Worm (Caenorhabditis elegans) whole organism, L4 larva: ENCODE data around the gene sid-5.

Source experiments
- R02D3.7 ChIP-seq: fragments of 150-350 bp; sonication (generic microtip); optimal IDR thresholded peaks from 3 replicates; lab custom pipeline; 2014; ENCODE audit warnings: missing biosample characterization, missing genetic modification characterization
- T26A8.4 ChIP-seq: fragments of 200-800 bp; sonication (Bioruptor generic); IDR thresholded peaks from 2 replicates; pipeline ENCODE4 v1.3.6; 2022; ENCODE audit warnings: missing genetic modification characterization, missing compliant biosample characterization
- Y105C5A.15 ChIP-seq: fragments of 200-800 bp; sonication (Bioruptor generic); IDR thresholded peaks from 2 replicates; pipeline ENCODE4 v1.3.6; 2022; ENCODE audit warnings: missing genetic modification characterization, missing compliant biosample characterization
- Y5F2A.4 ChIP-seq: fragments of 200-800 bp; sonication (Bioruptor generic); optimal IDR thresholded peaks from 2 replicates; lab custom pipeline; 2018; ENCODE audit warnings: mild to moderate bottlenecking, missing genetic modification characterization, missing compliant biosample characterization
- ZK337.2 ChIP-seq: fragments of 200-800 bp; sonication (Bioruptor generic); IDR thresholded peaks from 2 replicates; pipeline ENCODE4 v1.3.6; 2022; ENCODE audit warnings: missing genetic modification reagents, missing genetic modification characterization, missing compliant biosample characterization
- aha-1 ChIP-seq: fragments of 150-350 bp; peaks from one replicate; lab custom pipeline; 2014; ENCODE audit warnings: missing biosample characterization, missing genetic modification characterization
- aly-2 ChIP-seq: sonication (generic microtip); optimal IDR thresholded peaks from 2 replicates; lab custom pipeline; 2018; ENCODE audit warnings: missing biosample characterization, missing genetic modification characterization
- ceh-82 ChIP-seq: sonication (generic microtip); optimal IDR thresholded peaks from 2 replicates; lab custom pipeline; 2017; ENCODE audit warnings: missing biosample characterization, missing genetic modification characterization
- daf-16 ChIP-seq, 3 experiments: sonication (generic microtip); optimal IDR thresholded peaks; 2 replicates each; lab custom pipeline; 2016 to 2017; ENCODE audit warnings: missing genetic modification characterization in 3 of 3, missing genetic modification reagents in 3 of 3, mild to moderate bottlenecking in 2 of 3, missing compliant biosample characterization in 2 of 3, missing biosample characterization in 1 of 3, moderate library complexity in 1 of 3
- dmd-6 ChIP-seq: fragments of 200-800 bp; sonication (Bioruptor generic); IDR thresholded peaks from 2 replicates; pipeline ENCODE4 v1.3.6; 2022; ENCODE audit warnings: missing genetic modification reagents, missing genetic modification characterization, missing compliant biosample characterization
- egl-27 ChIP-seq: sonication (generic microtip); optimal IDR thresholded peaks from 3 replicates; lab custom pipeline; 2017; ENCODE audit warnings: missing biosample characterization, missing genetic modification reagents, missing genetic modification characterization
- egl-43 ChIP-seq: fragments of 200-800 bp; sonication (Bioruptor generic); IDR thresholded peaks from 2 replicates; pipeline ENCODE4 v1.3.6; 2022; ENCODE audit warnings: missing genetic modification reagents, missing genetic modification characterization, missing compliant biosample characterization
- fkh-10 ChIP-seq: fragments of 150-350 bp; optimal IDR thresholded peaks from 2 replicates; lab custom pipeline; 2014; ENCODE audit warnings: missing biosample characterization, missing genetic modification reagents, missing genetic modification characterization
- fos-1 ChIP-seq: fragments of 150-350 bp; optimal IDR thresholded peaks from 2 replicates; lab custom pipeline; 2014; ENCODE audit warnings: missing biosample characterization, missing genetic modification characterization
- hlh-11 ChIP-seq: fragments of 200-800 bp; sonication (Bioruptor generic); optimal IDR thresholded peaks from 2 replicates; lab custom pipeline; 2018; ENCODE audit warnings: mild to moderate bottlenecking, missing genetic modification characterization, missing compliant biosample characterization
- hlh-30 ChIP-seq: sonication (generic microtip); optimal IDR thresholded peaks from 2 replicates; lab custom pipeline; 2017; ENCODE audit warnings: antibody characterized with exemption, mild to moderate bottlenecking, missing genetic modification characterization, missing compliant biosample characterization; ENCODE audit not compliant: insufficient read depth
- lin-15B ChIP-seq: fragments of 150-350 bp; sonication (generic microtip); optimal IDR thresholded peaks from 3 replicates; lab custom pipeline; 2014; ENCODE audit warnings: missing biosample characterization, missing genetic modification characterization
- lin-38 ChIP-seq: fragments of 200-800 bp; sonication (Bioruptor generic); IDR thresholded peaks from 2 replicates; pipeline ENCODE4 v1.3.6; 2022; ENCODE audit warnings: missing genetic modification reagents, missing genetic modification characterization, missing compliant biosample characterization
- lin-39 ChIP-seq: fragments of 150-350 bp; optimal IDR thresholded peaks from 2 replicates; lab custom pipeline; 2014; ENCODE audit warnings: missing biosample characterization, missing genetic modification reagents, missing genetic modification characterization
- madf-5 ChIP-seq, 2 experiments: fragments of 200-800 bp; sonication (Bioruptor generic); IDR thresholded peaks; 2 replicates each; pipeline ENCODE4 v1.3.6; 2022; ENCODE audit warnings: missing compliant biosample characterization in 2 of 2, missing genetic modification characterization in 2 of 2
- mep-1 ChIP-seq: fragments of 150-350 bp; sonication (generic microtip); optimal IDR thresholded peaks from 3 replicates; lab custom pipeline; 2014; ENCODE audit warnings: missing biosample characterization, missing genetic modification characterization
- mxl-3 ChIP-seq: fragments of 200-800 bp; sonication (Bioruptor generic); optimal IDR thresholded peaks from 2 replicates; lab custom pipeline; 2018; ENCODE audit warnings: mild to moderate bottlenecking, missing genetic modification characterization, missing compliant biosample characterization
- nhr-102 ChIP-seq: sonication (generic microtip); optimal IDR thresholded peaks from 2 replicates; lab custom pipeline; 2016; ENCODE audit warnings: mild to moderate bottlenecking, missing genetic modification characterization, moderate library complexity, missing compliant biosample characterization
- nhr-237 ChIP-seq: sonication (generic microtip); optimal IDR thresholded peaks from 2 replicates; lab custom pipeline; 2017; ENCODE audit warnings: missing biosample characterization, missing genetic modification characterization
- nhr-28 ChIP-seq: fragments of 150-350 bp; optimal IDR thresholded peaks from 2 replicates; lab custom pipeline; 2014; ENCODE audit warnings: missing biosample characterization, missing genetic modification characterization
- nhr-41 ChIP-seq: fragments of 200-800 bp; sonication (Bioruptor generic); IDR thresholded peaks from 2 replicates; pipeline ENCODE4 v1.3.6; 2022; ENCODE audit warnings: missing genetic modification reagents, missing genetic modification characterization, missing compliant biosample characterization
- pha-4 ChIP-seq, 2 experiments: fragments of 150-350 bp in 1 of 2; fragments of 200-800 bp in 1 of 2; sonication (Bioruptor generic) in 1 of 2; IDR thresholded peaks in 1 of 2; optimal IDR thresholded peaks in 1 of 2; 2 replicates each; pipeline versions ENCODE4 v1.3.6 to Lab custom; 2014 to 2022; ENCODE audit warnings: missing genetic modification characterization in 2 of 2, missing genetic modification reagents in 2 of 2, missing biosample characterization in 1 of 2, missing compliant biosample characterization in 1 of 2
- pqm-1 ChIP-seq: sonication (generic microtip); optimal IDR thresholded peaks from 2 replicates; lab custom pipeline; 2017; ENCODE audit warnings: missing biosample characterization, missing genetic modification characterization
- rbr-2 ChIP-seq: sonication (generic microtip); optimal IDR thresholded peaks from 2 replicates; lab custom pipeline; 2016; ENCODE audit warnings: missing genotype, missing genetic modification characterization, missing compliant biosample characterization
- saeg-2 ChIP-seq: fragments of 200-800 bp; sonication (Bioruptor generic); IDR thresholded peaks from 2 replicates; pipeline ENCODE4 v1.3.6; 2022; ENCODE audit warnings: missing genetic modification reagents, missing genetic modification characterization, missing compliant biosample characterization
- sdz-12 ChIP-seq: fragments of 200-800 bp; sonication (Bioruptor generic); optimal IDR thresholded peaks from 2 replicates; lab custom pipeline; 2018; ENCODE audit warnings: mild to moderate bottlenecking, missing genetic modification characterization, missing compliant biosample characterization
- set-16 ChIP-seq: fragments of 200-800 bp; sonication (Bioruptor generic); IDR thresholded peaks from 2 replicates; pipeline ENCODE4 v1.3.6; 2022; ENCODE audit warnings: missing genetic modification reagents, missing genetic modification characterization, missing compliant biosample characterization
- skn-1 ChIP-seq: fragments of 150-350 bp; optimal IDR thresholded peaks from 2 replicates; lab custom pipeline; 2014; ENCODE audit warnings: missing biosample characterization, missing genetic modification characterization
- snpc-1.2 ChIP-seq: fragments of 200-800 bp; sonication (Bioruptor generic); IDR thresholded peaks from 2 replicates; pipeline ENCODE4 v1.3.6; 2022; ENCODE audit warnings: missing genetic modification reagents, missing genetic modification characterization, missing compliant biosample characterization
- snpc-4 ChIP-seq: fragments of 150-350 bp; optimal IDR thresholded peaks from 2 replicates; lab custom pipeline; 2014; ENCODE audit warnings: missing biosample characterization, missing genetic modification characterization
- spr-1 ChIP-seq: sonication (generic microtip); optimal IDR thresholded peaks from 2 replicates; lab custom pipeline; 2016; ENCODE audit warnings: mild to moderate bottlenecking, missing genetic modification characterization, missing compliant biosample characterization
- spr-3 ChIP-seq: fragments of 200-800 bp; sonication (Bioruptor generic); optimal IDR thresholded peaks from 2 replicates; lab custom pipeline; 2018; ENCODE audit warnings: mild to moderate bottlenecking, missing genetic modification characterization, missing compliant biosample characterization
- tag-97 ChIP-seq: fragments of 200-800 bp; sonication (Bioruptor generic); IDR thresholded peaks from 2 replicates; pipeline ENCODE4 v1.3.6; 2022; ENCODE audit warnings: missing genetic modification characterization, missing compliant biosample characterization
- unc-39 ChIP-seq: sonication (generic microtip); optimal IDR thresholded peaks from 2 replicates; lab custom pipeline; 2017; ENCODE audit warnings: missing biosample characterization, missing genetic modification characterization
- unc-62 ChIP-seq, 3 experiments: fragments of 150-350 bp in 1 of 3; sonication (generic microtip); optimal IDR thresholded peaks in 2 of 3; peaks in 1 of 3; 1 replicate in 1 of 3; 2 replicates in 2 of 3; lab custom pipeline; 2014 to 2017; ENCODE audit warnings: missing biosample characterization in 3 of 3, missing genetic modification characterization in 3 of 3, missing genetic modification reagents in 3 of 3, missing genotype in 1 of 3
- vab-7 ChIP-seq: fragments of 200-800 bp; sonication (Bioruptor generic); IDR thresholded peaks from 2 replicates; pipeline ENCODE4 v1.3.6; 2022; ENCODE audit warnings: missing genetic modification reagents, missing genetic modification characterization, missing compliant biosample characterization
- zag-1 ChIP-seq: fragments of 150-350 bp; optimal IDR thresholded peaks from 2 replicates; lab custom pipeline; 2014; ENCODE audit warnings: missing biosample characterization, missing genetic modification characterization
- zip-2 ChIP-seq: fragments of 150-350 bp; optimal IDR thresholded peaks from 2 replicates; lab custom pipeline; 2014; ENCODE audit warnings: missing biosample characterization, missing genetic modification characterization

The sid-5 gene

DNA sequence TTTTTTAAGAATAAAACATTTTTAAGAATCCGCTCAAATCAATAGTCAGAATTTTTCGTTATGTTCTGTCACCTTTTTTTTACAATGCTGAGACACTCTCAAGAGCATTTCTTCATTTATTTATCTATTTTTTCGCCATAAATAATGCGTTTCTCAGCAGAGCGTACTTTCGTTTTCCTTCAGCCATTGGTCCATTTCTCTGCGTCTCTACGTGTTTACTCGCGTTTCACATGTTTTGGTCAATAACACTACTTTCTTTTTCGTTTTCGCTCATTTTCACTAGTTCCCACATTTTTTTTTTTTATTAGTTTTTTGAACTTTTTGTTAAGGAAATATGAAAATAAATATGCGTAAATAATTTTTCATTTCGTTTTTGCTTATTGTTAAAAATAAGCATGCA is 29.9 kb downstream of the sid-5 start (continued):
- TF ChIP-seq fkh-10 (GFP tag; lab: Kevin White, UChicago): no peak
- no peak for TF ChIP-seq egl-27 (tag; lab: Kevin White, UChicago)
- TF ChIP-seq ceh-82 (tag; lab: Kevin White, UChicago): no peak
- no peak for TF ChIP-seq snpc-1.2 (GFP tag; lab: Robert Waterston, UW)
- no peak for TF ChIP-seq zag-1 (tag; lab: Kevin White, UChicago)
- TF ChIP-seq R02D3.7 (tag; lab: Kevin White, UChicago): no peak
- TF ChIP-seq nhr-28 (tag; lab: Kevin White, UChicago): peak; percentile 47
- TF ChIP-seq zip-2 (tag; lab: Kevin White, UChicago): no peak
- TF ChIP-seq hlh-11 (tag; lab: Kevin White, UChicago): peak; percentile 40
- peak; percentile 78 for TF ChIP-seq aha-1 (tag; lab: Kevin White, UChicago)
- no peak for TF ChIP-seq unc-39 (tag; lab: Kevin White, UChicago)
- no peak for TF ChIP-seq pqm-1 (tag; lab: Kevin White, UChicago)
- TF ChIP-seq lin-15B (tag; lab: Kevin White, UChicago): no peak
- TF ChIP-seq vab-7 (GFP tag; lab: Robert Waterston, UW): no peak
- peak in 1 of 2 experiments; percentile 85 for TF ChIP-seq daf-16 (GFP tag; optimal IDR thresholded peaks at IDR 0.05; lab: Kevin White, UChicago)
- peak; percentile 96 for TF ChIP-seq daf-16 (tag; optimal IDR thresholded peaks at IDR 0.05; lab: Kevin White, UChicago)
- no peak for TF ChIP-seq pha-4 (GFP tag; IDR thresholded peaks at IDR 0.05; lab: Robert Waterston, UW)
- TF ChIP-seq pha-4 (tag; optimal IDR thresholded peaks at IDR 0.05; lab: Kevin White, UChicago): peak; percentile 74
- TF ChIP-seq set-16 (GFP tag; lab: Robert Waterston, UW): no peak
- TF ChIP-seq rbr-2 (tag; lab: Kevin White, UChicago): peak; percentile 9
- TF ChIP-seq hlh-30 (tag; lab: Kevin White, UChicago): peak; percentile 72
- TF ChIP-seq spr-3 (GFP tag; lab: Kevin White, UChicago): no peak
- TF ChIP-seq nhr-237 (tag; lab: Kevin White, UChicago): no peak
- no peak for TF ChIP-seq egl-43 (GFP tag; lab: Robert Waterston, UW)
- TF ChIP-seq lin-38 (GFP tag; lab: Robert Waterston, UW): no peak
- TF ChIP-seq fos-1 (tag; lab: Kevin White, UChicago): no peak
- no peak for TF ChIP-seq sdz-12 (GFP tag; lab: Kevin White, UChicago)
- TF ChIP-seq Y105C5A.15 (GFP tag; lab: Robert Waterston, UW): no peak
- no peak for TF ChIP-seq T26A8.4
- TF ChIP-seq mep-1 (tag; lab: Kevin White, UChicago): peak; percentile 51
- TF ChIP-seq spr-1 (tag; lab: Kevin White, UChicago): no peak
- no peak for TF ChIP-seq nhr-102
- no peak for TF ChIP-seq Y5F2A.4 (GFP tag; lab: Kevin White, UChicago)
- TF ChIP-seq saeg-2 (GFP tag; lab: Robert Waterston, UW): no peak
- TF ChIP-seq ZK337.2 (GFP tag; lab: Robert Waterston, UW): no peak
- no peak for TF ChIP-seq snpc-4 (tag; lab: Kevin White, UChicago)
- no peak for TF ChIP-seq tag-97 (GFP tag; lab: Robert Waterston, UW)
- TF ChIP-seq mxl-3 (GFP tag; lab: Kevin White, UChicago): no peak
- TF ChIP-seq lin-39: no peak
- TF ChIP-seq madf-5 (GFP tag; IDR thresholded peaks at IDR 0.05; lab: Robert Waterston, UW): no peak
- TF ChIP-seq unc-62 (GFP tag; optimal IDR thresholded peaks at IDR 0.05 in 1 of 2; lab: Kevin White, UChicago): peak in 1 of 2 experiments; percentile 46
- TF ChIP-seq unc-62 (tag; optimal IDR thresholded peaks at IDR 0.05; lab: Kevin White, UChicago): no peak
- no peak for TF ChIP-seq nhr-41 (GFP tag; lab: Robert Waterston, UW)
- no peak for TF ChIP-seq aly-2 (tag; lab: Kevin White, UChicago)
- no peak for TF ChIP-seq skn-1
- no peak for TF ChIP-seq dmd-6 (GFP tag; lab: Robert Waterston, UW)
